Worm (Caenorhabditis elegans) whole organism, L1 larva: ENCODE data around the gene srh-129.

Experiments used
- grh-1 ChIP-seq: fragments of 200-800 bp; sonication (Bioruptor generic); IDR thresholded peaks from 2 replicates; pipeline ENCODE4 v1.3.6; 2022; ENCODE audit warnings: missing genetic modification reagents, missing genetic modification characterization, missing compliant biosample characterization
- nhr-76 ChIP-seq: sonication (generic microtip); optimal IDR thresholded peaks from 2 replicates; lab custom pipeline; 2017; ENCODE audit warnings: missing biosample characterization, missing genetic modification characterization

DNA sequence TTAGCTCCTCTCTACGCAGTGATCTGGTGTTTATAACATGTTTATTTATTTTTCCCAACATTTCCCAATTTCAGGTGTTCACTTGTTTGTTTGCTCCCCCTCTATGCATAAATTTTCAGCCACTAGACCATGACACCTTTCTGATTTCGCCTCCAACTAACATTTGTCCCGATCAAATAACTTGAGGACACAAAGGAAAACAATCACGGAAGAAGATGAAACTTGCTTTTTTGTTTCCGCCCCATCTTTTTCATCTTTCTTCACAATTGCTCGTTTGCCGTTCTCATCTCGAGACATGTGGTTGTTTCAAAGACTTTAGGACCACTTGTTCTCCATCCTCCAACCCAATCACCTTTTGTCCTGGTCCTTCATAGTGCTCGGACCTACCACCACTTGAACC, 16.9 kb downstream of the srh-129 start, which contains the start of gene F14F9.5:
- TF ChIP-seq nhr-76 (no peak), grh-1 (GFP tag; lab: Robert Waterston, UW) (no peak)
